Worm (Caenorhabditis elegans): ENCODE measurements around the gene mbk-1.

ce11 chrX:14775222-14775621, 49.1 kb downstream of the mbk-1 start:
- no peak for TF ChIP-seq him-1 (tag; optimal IDR thresholded peaks at IDR 0.05)
- no peak for TF ChIP-seq dao-5 (tag; optimal IDR thresholded peaks at IDR 0.05)
- no peak for TF ChIP-seq W03F9.2 (tag; optimal IDR thresholded peaks at IDR 0.05)
